Worm (Caenorhabditis elegans) whole organism, L4 larva: ENCODE measurements around the gene C27C12.4.

Source experiments
- F37D6.2 ChIP-seq: sonication (generic microtip); optimal IDR thresholded peaks from 2 replicates; lab custom pipeline; 2016; ENCODE audit warnings: mild to moderate bottlenecking, missing genetic modification characterization, missing compliant biosample characterization
- F44E2.7 ChIP-seq: fragments of 200-800 bp; sonication (Bioruptor generic); IDR thresholded peaks from 2 replicates; pipeline ENCODE4 v2.1.2; 2022; ENCODE audit warnings: missing genetic modification characterization, missing compliant biosample characterization
- T26A8.4 ChIP-seq: fragments of 200-800 bp; sonication (Bioruptor generic); IDR thresholded peaks from 2 replicates; pipeline ENCODE4 v1.3.6; 2022; ENCODE audit warnings: missing genetic modification characterization, missing compliant biosample characterization
- Y48G9A.11 ChIP-seq: fragments of 200-800 bp; sonication (Bioruptor generic); IDR thresholded peaks from 2 replicates; pipeline ENCODE4 v1.3.6; 2022; ENCODE audit warnings: missing genetic modification reagents, missing genetic modification characterization, missing compliant biosample characterization
- Y5F2A.4 ChIP-seq: fragments of 200-800 bp; sonication (Bioruptor generic); optimal IDR thresholded peaks from 2 replicates; lab custom pipeline; 2018; ENCODE audit warnings: mild to moderate bottlenecking, missing genetic modification characterization, missing compliant biosample characterization
- Y75B8A.6 ChIP-seq: fragments of 200-800 bp; sonication (Bioruptor generic); IDR thresholded peaks from 2 replicates; pipeline ENCODE4 v1.3.6; 2022; ENCODE audit warnings: missing genetic modification reagents, missing genetic modification characterization, missing compliant biosample characterization
- aha-1 ChIP-seq: fragments of 150-350 bp; peaks from one replicate; lab custom pipeline; 2014; ENCODE audit warnings: missing biosample characterization, missing genetic modification characterization
- aly-2 ChIP-seq: sonication (generic microtip); optimal IDR thresholded peaks from 2 replicates; lab custom pipeline; 2018; ENCODE audit warnings: missing biosample characterization, missing genetic modification characterization
- daf-16 ChIP-seq, 3 experiments: sonication (generic microtip); optimal IDR thresholded peaks; 2 replicates each; lab custom pipeline; 2016 to 2017; ENCODE audit warnings: missing genetic modification characterization in 3 of 3, missing genetic modification reagents in 3 of 3, mild to moderate bottlenecking in 2 of 3, missing compliant biosample characterization in 2 of 3, missing biosample characterization in 1 of 3, moderate library complexity in 1 of 3
- daf-8 ChIP-seq: fragments of 200-800 bp; sonication (Bioruptor generic); IDR thresholded peaks from 2 replicates; pipeline ENCODE4 v1.3.6; 2022; ENCODE audit warnings: missing genetic modification characterization, missing compliant biosample characterization
- dmd-9 ChIP-seq: fragments of 200-800 bp; sonication (Bioruptor generic); IDR thresholded peaks from 2 replicates; pipeline ENCODE4 v1.3.6; 2022; ENCODE audit warnings: missing genetic modification reagents, missing genetic modification characterization, missing compliant biosample characterization
- duxl-1 ChIP-seq: sonication (generic microtip); optimal IDR thresholded peaks from 2 replicates; lab custom pipeline; 2016; ENCODE audit warnings: mild to moderate bottlenecking, missing genetic modification characterization, moderate library complexity, missing compliant biosample characterization; ENCODE audit not compliant: poor library complexity
- dve-1 ChIP-seq: sonication (generic microtip); optimal IDR thresholded peaks from 2 replicates; lab custom pipeline; 2017; ENCODE audit warnings: antibody characterized with exemption, mild to moderate bottlenecking, missing genetic modification characterization, missing compliant biosample characterization; ENCODE audit not compliant: insufficient read depth
- egl-43 ChIP-seq: fragments of 200-800 bp; sonication (Bioruptor generic); IDR thresholded peaks from 2 replicates; pipeline ENCODE4 v1.3.6; 2022; ENCODE audit warnings: missing genetic modification reagents, missing genetic modification characterization, missing compliant biosample characterization
- hlh-11 ChIP-seq: fragments of 200-800 bp; sonication (Bioruptor generic); optimal IDR thresholded peaks from 2 replicates; lab custom pipeline; 2018; ENCODE audit warnings: mild to moderate bottlenecking, missing genetic modification characterization, missing compliant biosample characterization
- hlh-30 ChIP-seq: sonication (generic microtip); optimal IDR thresholded peaks from 2 replicates; lab custom pipeline; 2017; ENCODE audit warnings: antibody characterized with exemption, mild to moderate bottlenecking, missing genetic modification characterization, missing compliant biosample characterization; ENCODE audit not compliant: insufficient read depth
- jun-1 ChIP-seq: fragments of 150-350 bp; optimal IDR thresholded peaks from 2 replicates; lab custom pipeline; 2014; ENCODE audit warnings: missing biosample characterization, missing genetic modification reagents, missing genetic modification characterization
- lim-7 ChIP-seq: fragments of 200-800 bp; sonication (Bioruptor generic); IDR thresholded peaks from 2 replicates; pipeline ENCODE4 v1.3.6; 2022; ENCODE audit warnings: missing genetic modification characterization, missing compliant biosample characterization
- lin-1 ChIP-seq: fragments of 200-800 bp; sonication (Bioruptor generic); IDR thresholded peaks from 2 replicates; pipeline ENCODE4 v1.3.6; 2022; ENCODE audit warnings: missing genetic modification reagents, missing genetic modification characterization, missing compliant biosample characterization
- lin-13 ChIP-seq: fragments of 150-350 bp; optimal IDR thresholded peaks from 2 replicates; lab custom pipeline; 2014; ENCODE audit warnings: missing biosample characterization, missing genetic modification reagents, missing genetic modification characterization
- lin-29 ChIP-seq: fragments of 200-800 bp; sonication (Bioruptor generic); IDR thresholded peaks from 2 replicates; pipeline ENCODE4 v1.3.6; 2022; ENCODE audit warnings: missing genetic modification reagents, missing genetic modification characterization, missing compliant biosample characterization
- lir-3 ChIP-seq: sonication (generic microtip); optimal IDR thresholded peaks from 2 replicates; lab custom pipeline; 2016; ENCODE audit warnings: mild to moderate bottlenecking, missing genetic modification characterization, missing compliant biosample characterization
- lsy-2 ChIP-seq, 2 experiments: fragments of 150-350 bp in 1 of 2; sonication (generic microtip) in 1 of 2; optimal IDR thresholded peaks; 2 replicates each; lab custom pipeline; 2014 to 2017; ENCODE audit warnings: missing biosample characterization in 2 of 2, missing genetic modification characterization in 2 of 2
- mdl-1 ChIP-seq, 2 experiments: fragments of 150-350 bp in 1 of 2; sonication (generic microtip) in 1 of 2; optimal IDR thresholded peaks; 2 replicates each; lab custom pipeline; 2014 to 2017; ENCODE audit warnings: missing biosample characterization in 2 of 2, missing genetic modification characterization in 2 of 2
- mep-1 ChIP-seq: fragments of 150-350 bp; sonication (generic microtip); optimal IDR thresholded peaks from 3 replicates; lab custom pipeline; 2014; ENCODE audit warnings: missing biosample characterization, missing genetic modification characterization
- mxl-2 ChIP-seq: fragments of 200-800 bp; sonication (Bioruptor generic); conservative IDR thresholded peaks from 2 replicates; pipeline ENCODE4 v1.3.6; 2022; ENCODE audit warnings: missing genetic modification reagents, missing genetic modification characterization, missing compliant biosample characterization
- mxl-3 ChIP-seq: fragments of 200-800 bp; sonication (Bioruptor generic); optimal IDR thresholded peaks from 2 replicates; lab custom pipeline; 2018; ENCODE audit warnings: mild to moderate bottlenecking, missing genetic modification characterization, missing compliant biosample characterization
- nhr-10 ChIP-seq: fragments of 150-350 bp; optimal IDR thresholded peaks from 2 replicates; lab custom pipeline; 2014; ENCODE audit warnings: missing biosample characterization, missing genetic modification characterization
- nhr-102 ChIP-seq: sonication (generic microtip); optimal IDR thresholded peaks from 2 replicates; lab custom pipeline; 2016; ENCODE audit warnings: mild to moderate bottlenecking, missing genetic modification characterization, moderate library complexity, missing compliant biosample characterization
- nhr-25 ChIP-seq: sonication (generic microtip); optimal IDR thresholded peaks from 2 replicates; lab custom pipeline; 2017; ENCODE audit warnings: missing genetic modification characterization, mild to moderate bottlenecking, missing compliant biosample characterization, antibody characterized with exemption, moderate library complexity, borderline replicate concordance; ENCODE audit not compliant: insufficient read depth
- nhr-48 ChIP-seq: sonication (generic microtip); optimal IDR thresholded peaks from 2 replicates; lab custom pipeline; 2016; ENCODE audit warnings: mild to moderate bottlenecking, missing genetic modification characterization, missing compliant biosample characterization
- pha-4 ChIP-seq, 2 experiments: fragments of 150-350 bp in 1 of 2; fragments of 200-800 bp in 1 of 2; sonication (Bioruptor generic) in 1 of 2; IDR thresholded peaks in 1 of 2; optimal IDR thresholded peaks in 1 of 2; 2 replicates each; pipeline versions ENCODE4 v1.3.6 to Lab custom; 2014 to 2022; ENCODE audit warnings: missing genetic modification characterization in 2 of 2, missing genetic modification reagents in 2 of 2, missing biosample characterization in 1 of 2, missing compliant biosample characterization in 1 of 2
- pqm-1 ChIP-seq: sonication (generic microtip); optimal IDR thresholded peaks from 2 replicates; lab custom pipeline; 2017; ENCODE audit warnings: missing biosample characterization, missing genetic modification characterization
- rbr-2 ChIP-seq: sonication (generic microtip); optimal IDR thresholded peaks from 2 replicates; lab custom pipeline; 2016; ENCODE audit warnings: missing genotype, missing genetic modification characterization, missing compliant biosample characterization
- saeg-2 ChIP-seq: fragments of 200-800 bp; sonication (Bioruptor generic); IDR thresholded peaks from 2 replicates; pipeline ENCODE4 v1.3.6; 2022; ENCODE audit warnings: missing genetic modification reagents, missing genetic modification characterization, missing compliant biosample characterization
- sdz-12 ChIP-seq: fragments of 200-800 bp; sonication (Bioruptor generic); optimal IDR thresholded peaks from 2 replicates; lab custom pipeline; 2018; ENCODE audit warnings: mild to moderate bottlenecking, missing genetic modification characterization, missing compliant biosample characterization
- spr-1 ChIP-seq: sonication (generic microtip); optimal IDR thresholded peaks from 2 replicates; lab custom pipeline; 2016; ENCODE audit warnings: mild to moderate bottlenecking, missing genetic modification characterization, missing compliant biosample characterization
- tag-97 ChIP-seq: fragments of 200-800 bp; sonication (Bioruptor generic); IDR thresholded peaks from 2 replicates; pipeline ENCODE4 v1.3.6; 2022; ENCODE audit warnings: missing genetic modification characterization, missing compliant biosample characterization
- tra-1 ChIP-seq: fragments of 200-800 bp; sonication (Bioruptor generic); IDR thresholded peaks from 2 replicates; pipeline ENCODE4 v1.3.6; 2022; ENCODE audit warnings: missing genetic modification reagents, missing genetic modification characterization, missing compliant biosample characterization
- unc-62 ChIP-seq, 3 experiments: fragments of 150-350 bp in 1 of 3; sonication (generic microtip); optimal IDR thresholded peaks in 2 of 3; peaks in 1 of 3; 1 replicate in 1 of 3; 2 replicates in 2 of 3; lab custom pipeline; 2014 to 2017; ENCODE audit warnings: missing biosample characterization in 3 of 3, missing genetic modification characterization in 3 of 3, missing genetic modification reagents in 3 of 3, missing genotype in 1 of 3
- zag-1 ChIP-seq: fragments of 150-350 bp; optimal IDR thresholded peaks from 2 replicates; lab custom pipeline; 2014; ENCODE audit warnings: missing biosample characterization, missing genetic modification characterization
- zfp-3 ChIP-seq: fragments of 200-800 bp; sonication (Bioruptor generic); conservative IDR thresholded peaks from 2 replicates; pipeline ENCODE4 v1.3.6; 2022; ENCODE audit warnings: missing genetic modification reagents, missing genetic modification characterization, missing compliant biosample characterization

The C27C12.4 gene

DNA sequence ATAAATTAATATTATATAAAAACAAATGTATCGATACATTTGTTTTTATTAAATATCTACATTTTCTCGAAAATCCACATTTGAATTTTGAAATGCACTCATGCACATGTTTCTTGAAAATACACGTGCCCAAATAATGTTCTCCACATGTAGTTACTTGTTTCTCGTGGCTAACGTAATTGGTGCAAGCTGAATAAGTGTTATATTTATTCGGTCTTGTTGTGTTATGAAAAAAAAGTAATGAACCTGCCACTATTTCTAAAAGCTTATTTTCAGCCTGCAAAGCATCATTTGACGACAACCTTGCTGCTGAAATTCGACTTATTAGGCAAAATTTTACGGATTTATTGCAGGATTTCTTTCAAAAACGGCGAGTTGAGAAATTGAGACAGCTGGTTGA, 40.5 kb upstream of the C27C12.4 start (continued):
- TF ChIP-seq lir-3 (no peak), zag-1 (tag; lab: Kevin White, UChicago) (no peak), jun-1 (tag; lab: Kevin White, UChicago) (peak; percentile 52), daf-8 (GFP tag; lab: Robert Waterston, UW) (no peak), tra-1 (GFP tag; lab: Robert Waterston, UW) (0 out of 2 replicates have a peak, but pooled peaks have one; percentile 12), hlh-30 (tag; lab: Kevin White, UChicago) (peak; percentile 80), mxl-3 (GFP tag; lab: Kevin White, UChicago) (peak; percentile 30)

DNA sequence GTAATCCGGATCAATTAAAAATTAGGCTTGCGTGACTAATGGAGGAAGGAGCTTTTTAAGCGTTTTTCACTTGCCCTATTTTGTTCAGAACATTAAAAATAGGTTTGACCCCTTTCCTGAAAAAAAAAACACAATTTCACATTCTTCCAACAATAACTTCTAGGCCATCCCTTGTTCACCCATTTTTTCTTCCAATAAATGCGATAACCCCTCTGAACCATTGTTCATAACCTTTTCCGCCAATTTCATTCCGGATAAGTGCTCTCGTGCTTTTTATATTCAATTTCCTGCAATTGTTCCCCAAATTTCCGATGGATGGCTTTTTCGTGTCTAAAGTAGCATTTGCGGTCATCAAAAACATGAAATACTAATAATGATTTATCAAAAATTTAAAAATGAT, 38.5 kb upstream of the C27C12.4 start:
- TF ChIP-seq egl-43 (GFP tag; lab: Robert Waterston, UW), result peak; percentile 39; the same call in 1 of the 2 replicates
- TF ChIP-seq lir-3, result peak; percentile 10
- peak; percentile 61; the same call in 1 of the 2 replicates for TF ChIP-seq zfp-3 (GFP tag; lab: Robert Waterston, UW)
- peak; percentile 7 for TF ChIP-seq hlh-11 (tag; lab: Kevin White, UChicago)
- TF ChIP-seq sdz-12 (GFP tag; lab: Kevin White, UChicago), result peak; percentile 35
- peak; percentile 78 for TF ChIP-seq T26A8.4
- peak; percentile 29 for TF ChIP-seq hlh-30 (tag; lab: Kevin White, UChicago)
- TF ChIP-seq Y75B8A.6 (GFP tag; lab: Robert Waterston, UW), result peak; percentile 64
- TF ChIP-seq aha-1 (tag; lab: Kevin White, UChicago), result peak; percentile 50
- 0 out of 2 replicates have a peak, but pooled peaks have one; percentile 23 for TF ChIP-seq tag-97 (GFP tag; lab: Robert Waterston, UW)
- TF ChIP-seq lim-7 (GFP tag; lab: Robert Waterston, UW), result 0 out of 2 replicates have a peak, but pooled peaks have one; percentile 40
- TF ChIP-seq lsy-2 (tag; optimal IDR thresholded peaks at IDR 0.05; lab: Kevin White, UChicago), result peak in 1 of 2 experiments; percentile 15
- peak; percentile 19 for TF ChIP-seq nhr-48
- no peak for TF ChIP-seq daf-16 (GFP tag; optimal IDR thresholded peaks at IDR 0.05; lab: Kevin White, UChicago)
- peak; percentile 16 for TF ChIP-seq daf-16 (tag; optimal IDR thresholded peaks at IDR 0.05; lab: Kevin White, UChicago)
- TF ChIP-seq rbr-2 (tag; lab: Kevin White, UChicago), result no peak
- TF ChIP-seq lin-29 (GFP tag; lab: Robert Waterston, UW), result no peak
- peak; percentile 34 for TF ChIP-seq spr-1 (tag; lab: Kevin White, UChicago)
- 0 out of 2 replicates have a peak, but pooled peaks have one; percentile 26 for TF ChIP-seq F44E2.7 (GFP tag; lab: Robert Waterston, UW)
- peak; percentile 11 for TF ChIP-seq nhr-25 (tag; lab: Kevin White, UChicago)
- no peak for TF ChIP-seq nhr-10 (tag; lab: Kevin White, UChicago)
- peak in 1 of 2 experiments; percentile 39 for TF ChIP-seq unc-62 (GFP tag; optimal IDR thresholded peaks at IDR 0.05 in 1 of 2; lab: Kevin White, UChicago)
- no peak for TF ChIP-seq unc-62 (tag; optimal IDR thresholded peaks at IDR 0.05; lab: Kevin White, UChicago)
- TF ChIP-seq aly-2 (tag; lab: Kevin White, UChicago), result no peak
- 0 out of 2 replicates have a peak, but pooled peaks have one; percentile 43 for TF ChIP-seq saeg-2 (GFP tag; lab: Robert Waterston, UW)
- no peak for TF ChIP-seq dmd-9 (GFP tag; lab: Robert Waterston, UW)
- TF ChIP-seq nhr-102 (tag; lab: Kevin White, UChicago), result peak; percentile 60
- TF ChIP-seq, all 104 proteins: peak for 20

DNA sequence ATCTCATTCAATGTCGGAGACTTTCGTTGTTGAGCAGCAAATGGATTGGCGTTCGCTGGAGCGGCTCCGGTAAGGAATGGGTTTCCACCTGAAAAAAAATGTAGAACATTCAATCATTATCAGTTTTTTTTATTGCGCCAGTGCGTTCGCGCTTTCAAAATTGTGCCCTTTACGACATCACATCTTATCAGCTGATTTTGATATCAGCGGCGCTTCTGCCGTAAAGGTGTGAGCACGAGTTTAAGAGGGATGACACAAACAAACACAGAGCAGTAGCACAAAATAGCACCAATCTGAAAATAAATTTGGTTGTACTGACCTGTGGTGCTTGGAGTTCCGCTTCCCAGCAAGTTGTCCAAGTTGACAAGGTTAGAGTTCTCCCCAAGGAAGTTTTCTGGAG, 37.2 kb upstream of the C27C12.4 start:
- no peak for TF ChIP-seq sdz-12 (GFP tag; lab: Kevin White, UChicago)
- no peak for TF ChIP-seq egl-43 (GFP tag; lab: Robert Waterston, UW)
- no peak for TF ChIP-seq daf-16 (GFP tag; optimal IDR thresholded peaks at IDR 0.05; lab: Kevin White, UChicago)
- peak; percentile 81 for TF ChIP-seq daf-16 (tag; optimal IDR thresholded peaks at IDR 0.05; lab: Kevin White, UChicago)
- peak; percentile 6 for TF ChIP-seq mep-1 (tag; lab: Kevin White, UChicago)
- TF ChIP-seq Y48G9A.11, result no peak
- TF ChIP-seq hlh-11 (tag; lab: Kevin White, UChicago), result peak; percentile 81
- TF ChIP-seq lin-1 (GFP tag; lab: Robert Waterston, UW), result peak; percentile 51; the same call in 1 of the 2 replicates
- 0 out of 2 replicates have a peak, but pooled peaks have one; percentile 64 for TF ChIP-seq tra-1 (GFP tag; lab: Robert Waterston, UW)
- no peak for TF ChIP-seq F37D6.2 (tag; lab: Kevin White, UChicago)
- peak; percentile 22; the same call in 1 of the 2 replicates for TF ChIP-seq pha-4 (GFP tag; IDR thresholded peaks at IDR 0.05; lab: Robert Waterston, UW)
- TF ChIP-seq pha-4 (tag; optimal IDR thresholded peaks at IDR 0.05; lab: Kevin White, UChicago), result no peak
- no peak for TF ChIP-seq saeg-2 (GFP tag; lab: Robert Waterston, UW)
- no peak for TF ChIP-seq mxl-2 (GFP tag; lab: Robert Waterston, UW)
- TF ChIP-seq duxl-1 (tag; lab: Kevin White, UChicago), result no peak
- no peak for TF ChIP-seq Y75B8A.6 (GFP tag; lab: Robert Waterston, UW)
- no peak for TF ChIP-seq Y5F2A.4
- peak in 1 of 2 experiments; percentile 45 for TF ChIP-seq mdl-1 (tag; optimal IDR thresholded peaks at IDR 0.05; lab: Kevin White, UChicago)
- peak; percentile 67 for TF ChIP-seq dve-1 (tag; lab: Kevin White, UChicago)
- no peak for TF ChIP-seq lin-13 (GFP tag; lab: Kevin White, UChicago)
- peak; percentile 89 for TF ChIP-seq pqm-1 (tag; lab: Kevin White, UChicago)
- peak; percentile 73 for TF ChIP-seq hlh-30 (tag; lab: Kevin White, UChicago)
